Worm (Caenorhabditis elegans) whole organism, young adult: ENCODE measurements around the gene lgc-45.
"Not testable (repeated sequence)": the region's sequence is repeated elsewhere in the genome, so short reads cannot be mapped to it uniquely, and the experiment has no call there.

Experiments used
- F10E7.11 ChIP-seq: sonication (generic microtip); optimal IDR thresholded peaks from 2 replicates; lab custom pipeline; 2017; ENCODE audit warnings: mild to moderate bottlenecking, missing genetic modification characterization, moderate library complexity, missing compliant biosample characterization
- F33H1.4 ChIP-seq: fragments of 200-800 bp; sonication (Bioruptor generic); IDR thresholded peaks from 2 replicates; pipeline ENCODE4 v1.3.6; 2022; ENCODE audit warnings: missing genetic modification reagents, missing genetic modification characterization, missing compliant biosample characterization
- F39B2.1 ChIP-seq: fragments of 200-800 bp; sonication (Bioruptor generic); IDR thresholded peaks from 2 replicates; pipeline ENCODE4 v1.3.6; 2022; ENCODE audit warnings: missing genetic modification reagents, missing genetic modification characterization, missing compliant biosample characterization
- Y53G8AR.9 ChIP-seq: fragments of 200-800 bp; sonication (Bioruptor generic); conservative IDR thresholded peaks from 2 replicates; pipeline ENCODE4 v1.3.6; 2022; ENCODE audit warnings: missing genetic modification reagents, missing genetic modification characterization, missing compliant biosample characterization
- Y56A3A.18 ChIP-seq: fragments of 200-800 bp; sonication (Bioruptor generic); IDR thresholded peaks from 2 replicates; pipeline ENCODE4 v1.3.6; 2022; ENCODE audit warnings: missing genetic modification reagents, missing genetic modification characterization, missing compliant biosample characterization
- Y95B8A.8 ChIP-seq: fragments of 200-800 bp; sonication (Bioruptor generic); IDR thresholded peaks from 2 replicates; pipeline ENCODE4 v1.3.6; 2022; ENCODE audit warnings: missing genetic modification reagents, missing genetic modification characterization, missing compliant biosample characterization
- ama-1 ChIP-seq, 3 experiments: fragments of 150-350 bp in 1 of 3; sonication (generic microtip) in 2 of 3; optimal IDR thresholded peaks; 2 replicates each; lab custom pipeline; 2014 to 2018; ENCODE audit warnings: missing biosample characterization in 2 of 3, missing genetic modification characterization in 2 of 3, missing genetic modification reagents in 2 of 3
- aptf-3 ChIP-seq: fragments of 200-800 bp; sonication (Bioruptor generic); IDR thresholded peaks from 2 replicates; pipeline ENCODE4 v1.3.6; 2022; ENCODE audit warnings: missing genetic modification characterization, missing compliant biosample characterization
- bed-2 ChIP-seq: fragments of 200-800 bp; sonication (Bioruptor generic); IDR thresholded peaks from 2 replicates; pipeline ENCODE4 v1.3.6; 2022; ENCODE audit warnings: missing genetic modification reagents, missing genetic modification characterization, missing compliant biosample characterization
- ceh-100 ChIP-seq: fragments of 200-800 bp; sonication (Bioruptor generic); IDR thresholded peaks from 2 replicates; pipeline ENCODE4 v1.3.6; 2022; ENCODE audit warnings: missing genetic modification reagents, missing genetic modification characterization, missing compliant biosample characterization
- ceh-27 ChIP-seq: fragments of 200-800 bp; sonication (Bioruptor generic); optimal IDR thresholded peaks from 2 replicates; lab custom pipeline; 2018; ENCODE audit warnings: mild to moderate bottlenecking, missing genetic modification characterization, moderate library complexity, missing compliant biosample characterization
- ceh-40 ChIP-seq: fragments of 200-800 bp; sonication (Bioruptor generic); IDR thresholded peaks from 2 replicates; pipeline ENCODE4 v1.3.6; 2022; ENCODE audit warnings: missing genetic modification characterization, missing compliant biosample characterization
- ceh-79 ChIP-seq: sonication (generic microtip); optimal IDR thresholded peaks from 2 replicates; lab custom pipeline; 2017; ENCODE audit warnings: mild to moderate bottlenecking, missing genetic modification characterization, missing compliant biosample characterization
- ceh-91 ChIP-seq: fragments of 200-800 bp; sonication (Bioruptor generic); IDR thresholded peaks from 2 replicates; pipeline ENCODE4 v1.3.6; 2022; ENCODE audit warnings: missing genetic modification reagents, missing genetic modification characterization, missing compliant biosample characterization
- dox-1 ChIP-seq: fragments of 200-800 bp; sonication (Bioruptor generic); IDR thresholded peaks from 2 replicates; pipeline ENCODE4 v1.3.6; 2022; ENCODE audit warnings: missing genetic modification reagents, missing genetic modification characterization, missing compliant biosample characterization
- ekl-4 ChIP-seq: fragments of 200-800 bp; sonication (Bioruptor generic); IDR thresholded peaks from 2 replicates; pipeline ENCODE4 v1.3.6; 2022; ENCODE audit warnings: missing genetic modification reagents, missing genetic modification characterization, missing compliant biosample characterization
- ets-4 ChIP-seq: fragments of 200-800 bp; sonication (Bioruptor generic); optimal IDR thresholded peaks from 2 replicates; lab custom pipeline; 2018; ENCODE audit warnings: mild to moderate bottlenecking, missing genetic modification characterization, missing compliant biosample characterization
- fkh-3 ChIP-seq: sonication (generic microtip); optimal IDR thresholded peaks from 2 replicates; lab custom pipeline; 2016; ENCODE audit warnings: mild to moderate bottlenecking, missing genetic modification characterization, missing compliant biosample characterization
- gei-17 ChIP-seq: fragments of 200-800 bp; sonication (Bioruptor generic); optimal IDR thresholded peaks from 2 replicates; lab custom pipeline; 2018; ENCODE audit warnings: mild to moderate bottlenecking, missing genetic modification characterization, missing compliant biosample characterization
- him-1 ChIP-seq: sonication (generic microtip); optimal IDR thresholded peaks from 2 replicates; lab custom pipeline; 2016; ENCODE audit warnings: missing genotype, missing genetic modification reagents, missing genetic modification characterization, missing compliant biosample characterization
- hmg-1.2 ChIP-seq: fragments of 200-800 bp; sonication (Bioruptor generic); IDR thresholded peaks from 2 replicates; pipeline ENCODE4 v1.3.6; 2022; ENCODE audit warnings: missing genetic modification reagents, missing genetic modification characterization, missing compliant biosample characterization
- lir-1 ChIP-seq: fragments of 200-800 bp; sonication (Bioruptor generic); conservative IDR thresholded peaks from 2 replicates; pipeline ENCODE4 v1.3.6; 2022; ENCODE audit warnings: missing genetic modification reagents, missing genetic modification characterization, missing compliant biosample characterization
- lsl-1 ChIP-seq: fragments of 200-800 bp; sonication (Bioruptor generic); optimal IDR thresholded peaks from 2 replicates; lab custom pipeline; 2018; ENCODE audit warnings: mild to moderate bottlenecking, missing genetic modification characterization, moderate library complexity, missing compliant biosample characterization
- madf-10 ChIP-seq: sonication (generic microtip); optimal IDR thresholded peaks from 2 replicates; lab custom pipeline; 2016; ENCODE audit warnings: mild to moderate bottlenecking, missing genetic modification characterization, missing compliant biosample characterization
- madf-6 ChIP-seq: fragments of 200-800 bp; sonication (Bioruptor generic); IDR thresholded peaks from 2 replicates; pipeline ENCODE4 v1.3.6; 2022; ENCODE audit warnings: missing genetic modification reagents, missing genetic modification characterization, missing compliant biosample characterization
- mel-28 ChIP-seq: sonication (generic microtip); optimal IDR thresholded peaks from 2 replicates; lab custom pipeline; 2016; ENCODE audit warnings: borderline replicate concordance, mild to moderate bottlenecking, missing genetic modification characterization, missing compliant biosample characterization
- mes-4 ChIP-seq: sonication (generic microtip); optimal IDR thresholded peaks from 2 replicates; lab custom pipeline; 2016; ENCODE audit warnings: missing genotype, missing genetic modification characterization, missing compliant biosample characterization
- mxl-1 ChIP-seq: sonication (generic microtip); optimal IDR thresholded peaks from 2 replicates; lab custom pipeline; 2016; ENCODE audit warnings: missing genetic modification characterization, missing compliant biosample characterization
- nfyb-1 ChIP-seq: fragments of 200-800 bp; sonication (Bioruptor generic); IDR thresholded peaks from 2 replicates; pipeline ENCODE4 v1.3.6; 2022; ENCODE audit warnings: missing genetic modification reagents, missing genetic modification characterization, missing compliant biosample characterization
- nhr-80 ChIP-seq: sonication (generic microtip); optimal IDR thresholded peaks from 2 replicates; lab custom pipeline; 2016; ENCODE audit warnings: missing genetic modification characterization, missing compliant biosample characterization
- nhr-90 ChIP-seq: sonication (generic microtip); optimal IDR thresholded peaks from 2 replicates; lab custom pipeline; 2016; ENCODE audit warnings: missing genotype, mild to moderate bottlenecking, missing genetic modification characterization, missing compliant biosample characterization
- pbrm-1 ChIP-seq: fragments of 200-800 bp; sonication (Bioruptor generic); IDR thresholded peaks from 2 replicates; pipeline ENCODE4 v1.3.6; 2022; ENCODE audit warnings: missing genetic modification reagents, missing genetic modification characterization, missing compliant biosample characterization
- repo-1 ChIP-seq: sonication (generic microtip); optimal IDR thresholded peaks from 2 replicates; lab custom pipeline; 2017; ENCODE audit warnings: mild to moderate bottlenecking, missing genetic modification characterization, missing compliant biosample characterization
- rpc-1 ChIP-seq, 2 experiments: fragments of 150-350 bp in 1 of 2; sonication (generic microtip) in 1 of 2; optimal IDR thresholded peaks; 2 replicates each; lab custom pipeline; 2014 to 2018; ENCODE audit warnings: missing biosample characterization in 1 of 2, missing genetic modification characterization in 1 of 2, missing genetic modification reagents in 1 of 2, missing genotype in 1 of 2
- sdz-38 ChIP-seq: sonication (generic microtip); optimal IDR thresholded peaks from 2 replicates; lab custom pipeline; 2016; ENCODE audit warnings: missing genotype, missing genetic modification characterization, missing compliant biosample characterization
- snpc-1.1 ChIP-seq: sonication (generic microtip); optimal IDR thresholded peaks from 2 replicates; lab custom pipeline; 2017; ENCODE audit warnings: missing genetic modification characterization, mild to moderate bottlenecking, missing compliant biosample characterization, antibody characterized with exemption, moderate library complexity, missing genotype, missing genetic modification reagents; ENCODE audit not compliant: insufficient read depth
- snpc-3.4 ChIP-seq: sonication (generic microtip); optimal IDR thresholded peaks from 2 replicates; lab custom pipeline; 2017; ENCODE audit warnings: missing genetic modification characterization, mild to moderate bottlenecking, missing compliant biosample characterization, antibody characterized with exemption, moderate library complexity, missing genotype, missing genetic modification reagents
- snpc-4 ChIP-seq, 5 experiments: fragments of 150-350 bp in 1 of 5; sonication (generic microtip) in 4 of 5; optimal IDR thresholded peaks; 2 replicates each; lab custom pipeline; 2014 to 2018; ENCODE audit warnings: missing genetic modification characterization in 5 of 5, missing biosample characterization in 3 of 5, antibody characterized with exemption in 2 of 5, mild to moderate bottlenecking in 2 of 5, missing compliant biosample characterization in 2 of 5, missing genotype in 2 of 5, moderate library complexity in 2 of 5, missing genetic modification reagents in 1 of 5
- tbp1 ChIP-seq: fragments of 200-800 bp; sonication (Bioruptor generic); optimal IDR thresholded peaks from 2 replicates; lab custom pipeline; 2018; ENCODE audit warnings: mild to moderate bottlenecking, missing genetic modification characterization, missing compliant biosample characterization
- tbx-9 ChIP-seq: sonication (generic microtip); optimal IDR thresholded peaks from 2 replicates; lab custom pipeline; 2016; ENCODE audit warnings: borderline replicate concordance, missing genetic modification characterization, inconsistent platforms, missing compliant biosample characterization
- ztf-26 ChIP-seq: sonication (generic microtip); optimal IDR thresholded peaks from 2 replicates; lab custom pipeline; 2017; ENCODE audit warnings: missing genetic modification characterization, missing compliant biosample characterization

Gene lgc-45

DNA sequence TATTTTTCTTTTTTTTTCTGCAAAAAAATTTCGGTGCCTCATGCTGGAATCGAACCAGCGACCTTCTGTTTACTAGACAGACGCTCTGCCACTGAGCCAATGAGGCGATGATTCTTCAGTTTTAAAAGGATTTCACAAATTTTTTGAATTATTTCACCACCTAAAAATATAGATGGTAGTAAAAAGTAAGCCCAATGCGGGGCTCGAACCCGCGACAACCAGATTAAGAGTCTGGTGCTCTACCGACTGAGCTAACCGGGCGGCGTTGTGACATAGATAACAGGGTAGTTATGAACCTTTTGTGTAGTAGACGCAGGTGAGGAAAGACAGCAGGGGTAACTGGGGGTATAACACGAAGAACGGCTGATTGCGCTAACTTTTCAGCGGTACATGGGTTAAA is 10.3 kb downstream of the lgc-45 start (continued):
- TF ChIP-seq lsl-1 (GFP tag; lab: Kevin White, UChicago) (peak; percentile 61), ets-4 (GFP tag; lab: Kevin White, UChicago) (peak; percentile 22), tbx-9 (tag; lab: Kevin White, UChicago) (peak; percentile 30), madf-6 (GFP tag; lab: Robert Waterston, UW) (peak; percentile 74), ceh-79 (tag; lab: Kevin White, UChicago) (peak; percentile 76), repo-1 (peak; percentile 46), rpc-1 (optimal IDR thresholded peaks at IDR 0.05; lab: Kevin White, UChicago) (peak; percentile 84), rpc-1 (tag; optimal IDR thresholded peaks at IDR 0.05; lab: Kevin White, UChicago) (peak; percentile 86), Y53G8AR.9 (GFP tag; lab: Robert Waterston, UW) (peak; percentile 72), ztf-26 (tag; lab: Kevin White, UChicago) (peak; percentile 68), him-1 (tag; lab: Kevin White, UChicago) (peak; percentile 92), dox-1 (GFP tag; lab: Robert Waterston, UW) (peak; percentile 69), mes-4 (tag; lab: Kevin White, UChicago) (peak; percentile 70), nfyb-1 (GFP tag; lab: Robert Waterston, UW) (peak; percentile 86), pbrm-1 (GFP tag; lab: Robert Waterston, UW) (peak; percentile 76), F10E7.11 (tag; lab: Kevin White, UChicago) (peak; percentile 13), snpc-3.4 (peak; percentile 83), snpc-1.1 (tag; lab: Kevin White, UChicago) (peak; percentile 80), F33H1.4 (GFP tag; lab: Robert Waterston, UW) (peak; percentile 56), hmg-1.2 (GFP tag; lab: Robert Waterston, UW) (peak; percentile 74), tbp1 (peak; percentile 98), aptf-3 (GFP tag; lab: Robert Waterston, UW) (0 out of 2 replicates have a peak, but pooled peaks have one; percentile 11), ceh-27 (GFP tag; lab: Kevin White, UChicago) (peak; percentile 60), ama-1 (GFP tag; optimal IDR thresholded peaks at IDR 0.05; lab: Kevin White, UChicago) (peak; percentile 69), bed-2 (peak; percentile 78), ceh-91 (GFP tag; lab: Robert Waterston, UW) (peak; percentile 57), mxl-1 (tag; lab: Kevin White, UChicago) (peak; percentile 34), fkh-3 (tag; lab: Kevin White, UChicago) (peak; percentile 18), nhr-90 (tag; lab: Kevin White, UChicago) (peak; percentile 81), F39B2.1 (0 out of 2 replicates have a peak, but pooled peaks have one; percentile 52), nhr-80 (tag; lab: Kevin White, UChicago) (peak; percentile 14), Y95B8A.8 (GFP tag; lab: Robert Waterston, UW) (0 out of 2 replicates have a peak, but pooled peaks have one; percentile 38), gei-17 (GFP tag; lab: Kevin White, UChicago) (peak; percentile 2), ceh-40 (peak; percentile 61; the same call in 1 of the 2 replicates), madf-10 (tag; lab: Kevin White, UChicago) (peak; percentile 64), Y56A3A.18 (GFP tag; lab: Robert Waterston, UW) (peak; percentile 84)
- not testable (repeated sequence) for TF ChIP-seq ama-1 (optimal IDR thresholded peaks at IDR 0.05; lab: Kevin White, UChicago)

DNA sequence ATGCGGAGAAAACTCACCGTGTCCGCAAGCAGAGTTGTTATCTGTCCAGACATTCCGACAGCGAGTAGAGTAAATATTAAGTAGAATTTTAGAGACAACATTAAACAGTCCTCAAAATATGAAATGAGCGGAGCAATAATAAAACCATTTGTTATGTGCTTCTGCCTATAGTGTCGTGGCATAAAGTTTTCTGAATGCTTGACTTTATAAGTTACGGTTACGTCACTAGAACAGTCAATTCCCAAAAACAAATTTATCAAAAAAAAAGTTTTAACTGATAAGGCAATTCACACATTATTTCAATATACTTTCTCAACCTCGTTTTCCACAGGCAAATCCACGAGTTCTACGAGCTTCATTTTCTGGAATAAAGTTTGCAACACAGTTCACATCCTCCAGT is 11.8 kb downstream of the lgc-45 start, which contains the start of gene clec-127:
Gene clec-127 (minus strand): TSS at position 101 of the 400 bp plus-strand sequence.
- TF ChIP-seq rpc-1 (optimal IDR thresholded peaks at IDR 0.05; lab: Kevin White, UChicago) (no peak), rpc-1 (tag; optimal IDR thresholded peaks at IDR 0.05; lab: Kevin White, UChicago) (no peak), snpc-4 (GFP tag; optimal IDR thresholded peaks at IDR 0.05; lab: Kevin White, UChicago) (no peak), snpc-4 (tag; optimal IDR thresholded peaks at IDR 0.05; lab: Kevin White, UChicago) (no peak), lir-1 (GFP tag; lab: Robert Waterston, UW) (no peak), ceh-100 (GFP tag; lab: Robert Waterston, UW) (no peak), sdz-38 (tag; lab: Kevin White, UChicago) (no peak), ekl-4 (no peak), mel-28 (tag; lab: Kevin White, UChicago) (no peak)
